Worm (Caenorhabditis elegans): ENCODE data around the gene cox-6A.

cox-6A gene

ce11 chrIII:5102616-5103015, 21.1 kb downstream of the cox-6A start, which contains the start of gene F54D8.6 (continued):
- TF ChIP-seq mdl-1 (tag; optimal IDR thresholded peaks at IDR 0.05), result peak in 1 of 2 experiments; percentile 28
- no peak for TF ChIP-seq nhr-76 (tag; optimal IDR thresholded peaks at IDR 0.05)
- no peak for TF ChIP-seq aly-2 (tag; optimal IDR thresholded peaks at IDR 0.05)
- TF ChIP-seq fos-1 (tag; optimal IDR thresholded peaks at IDR 0.05), result peak; percentile 14
- TF ChIP-seq zip-4 (GFP tag; optimal IDR thresholded peaks at IDR 0.05), result no peak
- no peak for TF ChIP-seq snpc-4 (tag; optimal IDR thresholded peaks at IDR 0.05)
- TF ChIP-seq swsn-7 (tag; optimal IDR thresholded peaks at IDR 0.05), result peak; percentile 31
- peak; percentile 82 for TF ChIP-seq rnt-1 (tag; optimal IDR thresholded peaks at IDR 0.05)
- peak; percentile 46 for TF ChIP-seq xbp-1 (tag; optimal IDR thresholded peaks at IDR 0.05)
- TF ChIP-seq hlh-4 (tag; optimal IDR thresholded peaks at IDR 0.05), result no peak
- TF ChIP-seq alr-1 (tag; optimal IDR thresholded peaks at IDR 0.05; ENCODE audit: borderline replicate concordance), result no peak
- TF ChIP-seq aha-1 (tag; optimal IDR thresholded peaks at IDR 0.05), result no peak

ce11 chrIII:5105485-5105884, 24.0 kb downstream of the cox-6A start:
- TF ChIP-seq nhr-20 (tag; optimal IDR thresholded peaks at IDR 0.05), result no peak
- no peak for TF ChIP-seq vab-15 (tag; optimal IDR thresholded peaks at IDR 0.05)
- no peak for TF ChIP-seq swsn-7 (tag; optimal IDR thresholded peaks at IDR 0.05)
- no peak for TF ChIP-seq aha-1 (tag; optimal IDR thresholded peaks at IDR 0.05)

- TF ChIP-seq grh-1 (GFP tag; IDR thresholded peaks at IDR 0.05) (no peak), C34B4.2 (tag; optimal IDR thresholded peaks at IDR 0.05) (no peak), zip-4 (GFP tag; optimal IDR thresholded peaks at IDR 0.05) (no peak), ceh-63 (GFP tag; optimal IDR thresholded peaks at IDR 0.05) (no peak), mep-1 (tag; optimal IDR thresholded peaks at IDR 0.05) (no peak), unc-98 (GFP tag; IDR thresholded peaks at IDR 0.05) (no peak), F16B12.6 (tag; optimal IDR thresholded peaks at IDR 0.05) (no peak), nhr-47 (tag; optimal IDR thresholded peaks at IDR 0.05) (no peak), dsc-1 (tag; optimal IDR thresholded peaks at IDR 0.05) (no peak), rnt-1 (tag; optimal IDR thresholded peaks at IDR 0.05) (no peak), ztf-4 (tag; optimal IDR thresholded peaks at IDR 0.05) (no peak), ceh-8 (GFP tag; optimal IDR thresholded peaks at IDR 0.05) (no peak), lin-13 (GFP tag; optimal IDR thresholded peaks at IDR 0.05) (no peak)
These were observed 25.5 kb downstream of the cox-6A start, which contains the start of gene dpy-17 for ce11 chrIII:5106893-5107471. dpy-17 (plus strand) TSS chrIII:5107330.

ce11 chrIII:5107959-5108358, 26.4 kb downstream of the cox-6A start:
- TF ChIP-seq pag-3 (tag; optimal IDR thresholded peaks at IDR 0.05; ENCODE audit: borderline replicate concordance, insufficient read depth), result no peak
- TF ChIP-seq ceh-63 (GFP tag; optimal IDR thresholded peaks at IDR 0.05), result no peak
- no peak for TF ChIP-seq dpl-1 (GFP tag; optimal IDR thresholded peaks at IDR 0.05)
- no peak for TF ChIP-seq nhr-237 (tag; optimal IDR thresholded peaks at IDR 0.05)
- TF ChIP-seq ets-5 (GFP tag; IDR thresholded peaks at IDR 0.05), result no peak
- TF ChIP-seq nhr-12 (tag; optimal IDR thresholded peaks at IDR 0.05), result no peak
- TF ChIP-seq nhr-90 (tag; optimal IDR thresholded peaks at IDR 0.05; ENCODE audit: poor library complexity), result no peak
- TF ChIP-seq lin-15B (tag; optimal IDR thresholded peaks at IDR 0.05), result no peak
- no peak for TF ChIP-seq blmp-1 (tag; optimal IDR thresholded peaks at IDR 0.05)
- no peak for TF ChIP-seq mef-2 (tag; optimal IDR thresholded peaks at IDR 0.05)
- TF ChIP-seq zip-4 (GFP tag; optimal IDR thresholded peaks at IDR 0.05), result no peak
- TF ChIP-seq ceh-8 (GFP tag; optimal IDR thresholded peaks at IDR 0.05), result no peak
- TF ChIP-seq nhr-11 (tag; optimal IDR thresholded peaks at IDR 0.05), result no peak
- no peak for TF ChIP-seq hlh-4 (tag; optimal IDR thresholded peaks at IDR 0.05)
- TF ChIP-seq pax-3 (tag; optimal IDR thresholded peaks at IDR 0.05), result no peak
- TF ChIP-seq lin-39 (tag; optimal IDR thresholded peaks at IDR 0.05), result no peak
- TF ChIP-seq unc-130 (tag; optimal IDR thresholded peaks at IDR 0.05), result no peak

All from whole organism, L1 larva.